Fruit fly (Drosophila melanogaster) whole organism: Measurements from ENCODE around the gene rec.

ENCODE experiments used
- CG8478 ChIP-seq: fragments of >200 bp; optimal IDR thresholded peaks from 2 replicates; lab custom pipeline; 2018; ENCODE audit warnings: inconsistent platforms
- Dll ChIP-seq: fragments of >200 bp; optimal IDR thresholded peaks from 2 replicates; lab custom pipeline; 2017
- EcR ChIP-seq, 2 experiments: fragments of >200 bp; optimal IDR thresholded peaks; 2 replicates each; lab custom pipeline; 2017; ENCODE audit warnings: missing biosample characterization in 2 of 2, missing genetic modification characterization in 2 of 2, missing genetic modification reagents in 2 of 2
- pan ChIP-seq: fragments of >200 bp; optimal IDR thresholded peaks from 2 replicates; lab custom pipeline; 2017
- psq ChIP-seq: fragments of >200 bp; optimal IDR thresholded peaks from 2 replicates; lab custom pipeline; 2017
- usp ChIP-seq: fragments of >200 bp; optimal IDR thresholded peaks from 2 replicates; lab custom pipeline; 2017; ENCODE audit warnings: missing biosample characterization, missing genetic modification characterization, mixed read lengths

Gene rec

dm6 chr3R:15803502-15804461 is 28.6 kb downstream of the rec start, which contains the start of gene alpha-Man-IIb:
TSS of gene alpha-Man-IIb (plus strand) at chr3R:15804248.
- TF ChIP-seq usp (GFP tag; lab: Kevin White, UChicago) (no peak), EcR (GFP tag; optimal IDR thresholded peaks at IDR 0.05; lab: Kevin White, UChicago) (no peak), CG8478 (lab: Kevin White, UChicago) (no peak), psq (lab: Kevin White, UChicago) (no peak), pan (no peak), Dll (lab: Kevin White, UChicago) (no peak)

dm6 chr3R:15802006-15802405 is 30.4 kb downstream of the rec start, which contains the start of gene CG9593:
TSS of gene CG9593 (plus strand) at chr3R:15802275.
- TF ChIP-seq psq (lab: Kevin White, UChicago) (no peak), EcR (GFP tag; optimal IDR thresholded peaks at IDR 0.05; lab: Kevin White, UChicago) (no peak), CG8478 (lab: Kevin White, UChicago) (no peak), pan (no peak), usp (GFP tag; lab: Kevin White, UChicago) (no peak), Dll (lab: Kevin White, UChicago) (no peak)

- TF ChIP-seq Dll (lab: Kevin White, UChicago) (no peak), CG8478 (lab: Kevin White, UChicago) (peak; percentile 91)
Observed at dm6 chr3R:15794258-15794727, 38.1 kb downstream of the rec start.

- TF ChIP-seq usp (GFP tag; lab: Kevin White, UChicago) (no peak), CG8478 (lab: Kevin White, UChicago) (peak; percentile 75)
Observed at dm6 chr3R:15793372-15793802, 39.0 kb downstream of the rec start, which contains the start of gene nsl1. TSS of gene nsl1 (plus strand) at chr3R:15793782.

- TF ChIP-seq CG8478 (lab: Kevin White, UChicago): no peak
- no peak for TF ChIP-seq psq (lab: Kevin White, UChicago)
- no peak for TF ChIP-seq pan
- TF ChIP-seq usp (GFP tag; lab: Kevin White, UChicago): no peak
- TF ChIP-seq Dll (lab: Kevin White, UChicago): no peak
- TF ChIP-seq EcR (GFP tag; optimal IDR thresholded peaks at IDR 0.05; lab: Kevin White, UChicago): no peak
Observed at dm6 chr3R:15792427-15792826, 40.0 kb downstream of the rec start, which contains the start of gene Acyp2. TSS of gene Acyp2 (plus strand) at chr3R:15792688.

- TF ChIP-seq CG8478 (lab: Kevin White, UChicago) (no peak), usp (GFP tag; lab: Kevin White, UChicago) (no peak), Dll (lab: Kevin White, UChicago) (no peak), EcR (GFP tag; optimal IDR thresholded peaks at IDR 0.05; lab: Kevin White, UChicago) (no peak), psq (lab: Kevin White, UChicago) (no peak), pan (no peak)
Observed at dm6 chr3R:15788221-15788620, 44.2 kb downstream of the rec start, which contains the start of gene Uros2. TSS of gene Uros2 (plus strand) at chr3R:15788521.

- TF ChIP-seq Dll (lab: Kevin White, UChicago): no peak
- no peak for TF ChIP-seq EcR (GFP tag; optimal IDR thresholded peaks at IDR 0.05; lab: Kevin White, UChicago)
- TF ChIP-seq psq (lab: Kevin White, UChicago): no peak
- no peak for TF ChIP-seq usp (GFP tag; lab: Kevin White, UChicago)
- TF ChIP-seq CG8478 (lab: Kevin White, UChicago): no peak
- TF ChIP-seq pan: no peak
Observed at dm6 chr3R:15786538-15786937, 45.9 kb downstream of the rec start, which contains the start of gene CG9590. TSS of gene CG9590 (plus strand) at chr3R:15786703.

dm6 chr3R:15784298-15784697 is 48.1 kb downstream of the rec start:
- TF ChIP-seq Dll (lab: Kevin White, UChicago) (no peak), EcR (GFP tag; optimal IDR thresholded peaks at IDR 0.05; lab: Kevin White, UChicago) (no peak), psq (lab: Kevin White, UChicago) (no peak), pan (no peak), usp (GFP tag; lab: Kevin White, UChicago) (no peak), CG8478 (lab: Kevin White, UChicago) (no peak)

dm6 chr3R:15779505-15779904 is 52.9 kb downstream of the rec start, which contains the start of gene CG5614:
TSS of gene CG5614 (plus strand) at chr3R:15779805.
- TF ChIP-seq usp (GFP tag; lab: Kevin White, UChicago) (no peak), EcR (GFP tag; optimal IDR thresholded peaks at IDR 0.05; lab: Kevin White, UChicago) (no peak), psq (lab: Kevin White, UChicago) (no peak), CG8478 (lab: Kevin White, UChicago) (no peak), Dll (lab: Kevin White, UChicago) (no peak), pan (no peak)

- TF ChIP-seq usp (GFP tag; lab: Kevin White, UChicago): no peak
Observed at dm6 chr3R:15775242-15775641, 57.2 kb downstream of the rec start, which contains the start of gene CG45207. TSS of gene CG45207 (minus strand) at chr3R:15775342.

- TF ChIP-seq CG8478 (lab: Kevin White, UChicago) (no peak), Dll (lab: Kevin White, UChicago) (no peak), usp (GFP tag; lab: Kevin White, UChicago) (no peak), EcR (GFP tag; optimal IDR thresholded peaks at IDR 0.05; lab: Kevin White, UChicago) (no peak), psq (lab: Kevin White, UChicago) (no peak), pan (no peak)
Observed at dm6 chr3R:15774128-15774527, 58.3 kb downstream of the rec start, which contains the start of gene Ttc26. TSS of gene Ttc26 (plus strand) at chr3R:15774416.
